Worm (Caenorhabditis elegans): ENCODE measurements around the gene C23G10.5.

ce11 chrIII:6230870-6231269 is 40.0 kb downstream of the C23G10.5 start, which contains the start of gene esyt-2:
- TF ChIP-seq php-3 (GFP tag; IDR thresholded peaks at IDR 0.05) (no peak), nhr-28 (tag; optimal IDR thresholded peaks at IDR 0.05) (no peak), ceh-82 (tag; optimal IDR thresholded peaks at IDR 0.05) (no peak), ztf-7 (tag; optimal IDR thresholded peaks at IDR 0.05) (no peak), nhr-77 (tag; optimal IDR thresholded peaks at IDR 0.05) (no peak), daf-12 (tag; optimal IDR thresholded peaks at IDR 0.05) (no peak), unc-62 (GFP tag; optimal IDR thresholded peaks at IDR 0.05 in 1 of 2) (peak in 1 of 2 experiments; percentile 47), unc-62 (tag; optimal IDR thresholded peaks at IDR 0.05) (no peak), lin-39 (tag; optimal IDR thresholded peaks at IDR 0.05) (no peak), aly-2 (tag; optimal IDR thresholded peaks at IDR 0.05) (no peak), lin-29 (GFP tag; IDR thresholded peaks at IDR 0.05) (no peak), mes-2 (tag; optimal IDR thresholded peaks at IDR 0.05; ENCODE audit: poor library complexity, severe bottlenecking) (no peak), nhr-11 (tag; optimal IDR thresholded peaks at IDR 0.05) (no peak), sdz-12 (GFP tag; optimal IDR thresholded peaks at IDR 0.05) (no peak), nhr-76 (tag; optimal IDR thresholded peaks at IDR 0.05) (no peak)

Data from whole organism, L4 larva.